Fruit fly (Drosophila melanogaster) whole organism, prepupa: ENCODE results near the gene CG3251.

ENCODE experiments used
- CG15336 ChIP-seq: fragments of 200-800 bp; sonication (Bioruptor generic); IDR thresholded peaks from 2 replicates; pipeline ENCODE4 v1.3.6; 2022; ENCODE audit warnings: missing biosample characterization, missing genetic modification characterization
- CG34406 ChIP-seq: fragments of 200-800 bp; sonication (Bioruptor generic); optimal IDR thresholded peaks from 3 replicates; lab custom pipeline; 2016; ENCODE audit warnings: missing biosample characterization, missing genetic modification characterization
- CG6163 ChIP-seq: fragments of 200-800 bp; sonication (Bioruptor generic); IDR thresholded peaks from 3 replicates; pipeline ENCODE4 v1.3.6; 2022; ENCODE audit warnings: missing biosample characterization, missing genetic modification characterization
- CG6792 ChIP-seq: fragments of 200-800 bp; sonication (Bioruptor generic); optimal IDR thresholded peaks from 3 replicates; lab custom pipeline; 2016; ENCODE audit warnings: missing biosample characterization, missing genetic modification characterization
- CG9139 ChIP-seq: fragments of 200-800 bp; sonication (Bioruptor generic); optimal IDR thresholded peaks from 3 replicates; lab custom pipeline; 2017; ENCODE audit warnings: missing biosample characterization, mild to moderate bottlenecking, missing genetic modification characterization
- Hr39 ChIP-seq: fragments of 200-800 bp; sonication (Bioruptor generic); optimal IDR thresholded peaks from 2 replicates; lab custom pipeline; 2016; ENCODE audit warnings: missing biosample characterization, missing genetic modification characterization
- OdsH ChIP-seq: fragments of 200-800 bp; sonication (Bioruptor generic); optimal IDR thresholded peaks from 3 replicates; lab custom pipeline; 2016; ENCODE audit warnings: missing biosample characterization, missing genetic modification characterization
- Smox ChIP-seq: fragments of 200-800 bp; sonication (Bioruptor generic); optimal IDR thresholded peaks from 3 replicates; lab custom pipeline; 2016; ENCODE audit warnings: missing biosample characterization, missing genetic modification characterization
- Sox14 ChIP-seq: fragments of 200-800 bp; sonication (Bioruptor generic); optimal IDR thresholded peaks from 3 replicates; lab custom pipeline; 2016; ENCODE audit warnings: missing biosample characterization, missing genetic modification characterization
- net ChIP-seq: fragments of 200-800 bp; sonication (Bioruptor generic); optimal IDR thresholded peaks from 3 replicates; lab custom pipeline; 2016; ENCODE audit warnings: missing biosample characterization, missing genetic modification characterization
- ss ChIP-seq, 2 experiments: fragments of 200-800 bp; sonication (Bioruptor generic); optimal IDR thresholded peaks; 2 replicates in 1 of 2; 3 replicates in 1 of 2; lab custom pipeline; 2017 to 2018; ENCODE audit warnings: mild to moderate bottlenecking in 2 of 2, missing biosample characterization in 2 of 2, missing genetic modification characterization in 2 of 2, moderate library complexity in 1 of 2

DNA sequence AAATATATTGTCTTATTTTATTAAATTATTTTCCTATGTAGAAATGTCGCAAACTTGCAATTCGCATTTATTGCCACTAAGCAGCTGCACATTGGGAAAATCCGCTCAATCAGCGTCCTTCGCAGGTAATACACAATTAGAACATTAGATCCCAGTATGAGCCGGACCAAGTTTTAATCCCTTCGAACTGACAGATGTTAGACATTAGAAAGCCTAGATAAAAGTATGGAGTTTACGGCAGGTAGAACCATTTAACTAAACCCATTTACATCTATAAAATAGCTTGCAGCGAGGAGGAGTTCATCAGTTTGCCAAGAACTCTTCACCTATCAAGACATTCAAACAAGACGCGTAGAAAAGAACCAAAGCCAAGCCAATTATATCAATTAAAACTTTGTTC lies 3.3 kb downstream of the CG3251 start, which contains the start of gene Elba3:
- no peak for TF ChIP-seq Smox
- no peak for TF ChIP-seq OdsH (GFP tag; lab: Kevin White, UChicago)
- TF ChIP-seq CG34406 (GFP tag; lab: Kevin White, UChicago), result no peak
- no peak for TF ChIP-seq ss (GFP tag; optimal IDR thresholded peaks at IDR 0.05; lab: Kevin White, UChicago)
- no peak for TF ChIP-seq Hr39
- no peak for TF ChIP-seq Sox14
- no peak for TF ChIP-seq CG6163 (GFP tag; lab: Robert Waterston, UW)
- TF ChIP-seq CG9139 (GFP tag; lab: Kevin White, UChicago), result no peak
- TF ChIP-seq CG15336 (GFP tag; lab: Robert Waterston, UW), result no peak
- TF ChIP-seq CG6792 (GFP tag; lab: Kevin White, UChicago), result no peak
- no peak for TF ChIP-seq net (GFP tag; lab: Kevin White, UChicago)
